Worm (Caenorhabditis elegans): ENCODE results near the gene tmem-138.

ce11 chrII:8187516-8187915 is 30.4 kb downstream of the tmem-138 start:
- TF ChIP-seq mep-1 (tag; optimal IDR thresholded peaks at IDR 0.05) (no peak), sptf-1 (tag; optimal IDR thresholded peaks at IDR 0.05) (no peak), nhr-76 (tag; optimal IDR thresholded peaks at IDR 0.05) (no peak), pha-4 (tag; optimal IDR thresholded peaks at IDR 0.05) (no peak), M03D4.4 (tag; optimal IDR thresholded peaks at IDR 0.05) (no peak), mab-5 (tag; optimal IDR thresholded peaks at IDR 0.05) (no peak), zip-8 (tag; optimal IDR thresholded peaks at IDR 0.05) (no peak), elt-1 (tag; optimal IDR thresholded peaks at IDR 0.05; ENCODE audit: borderline replicate concordance, insufficient read depth) (no peak), snpc-4 (tag; optimal IDR thresholded peaks at IDR 0.05) (no peak), nhr-12 (tag; optimal IDR thresholded peaks at IDR 0.05) (no peak)

All from whole organism, mixed stage, embryonic.